Worm (Caenorhabditis elegans) whole organism, young adult: ENCODE measurements around the gene C02H6.3.
A peak's percentile ranks its signal among the peaks of the same experiment; 100 is the strongest.

ENCODE experiments used
- B0261.1 ChIP-seq: sonication (generic microtip); optimal IDR thresholded peaks from 2 replicates; lab custom pipeline; 2016; ENCODE audit warnings: mild to moderate bottlenecking, missing genetic modification characterization, moderate library complexity, missing compliant biosample characterization
- B0336.3 ChIP-seq: fragments of 200-800 bp; sonication (Bioruptor generic); IDR thresholded peaks from 2 replicates; pipeline ENCODE4 v1.3.6; 2022; ENCODE audit warnings: missing genetic modification characterization, missing compliant biosample characterization
- F22D6.2 ChIP-seq: sonication (generic microtip); optimal IDR thresholded peaks from 2 replicates; lab custom pipeline; 2016; ENCODE audit warnings: mild to moderate bottlenecking, missing genetic modification characterization, missing compliant biosample characterization
- F33H1.4 ChIP-seq: fragments of 200-800 bp; sonication (Bioruptor generic); IDR thresholded peaks from 2 replicates; pipeline ENCODE4 v1.3.6; 2022; ENCODE audit warnings: missing genetic modification reagents, missing genetic modification characterization, missing compliant biosample characterization
- F55B11.4 ChIP-seq: sonication (generic microtip); optimal IDR thresholded peaks from 2 replicates; lab custom pipeline; 2016; ENCODE audit warnings: missing compliant biosample characterization, missing genetic modification characterization, borderline replicate concordance; ENCODE audit not compliant: insufficient read depth
- F57C9.4 ChIP-seq: sonication (generic microtip); optimal IDR thresholded peaks from 2 replicates; lab custom pipeline; 2017; ENCODE audit warnings: mild to moderate bottlenecking, missing genetic modification characterization, missing compliant biosample characterization
- T07F8.4 ChIP-seq: sonication (generic microtip); optimal IDR thresholded peaks from 2 replicates; lab custom pipeline; 2016; ENCODE audit warnings: mild to moderate bottlenecking, missing genetic modification characterization, moderate library complexity, missing compliant biosample characterization
- Y53F4B.3 ChIP-seq: fragments of 200-800 bp; sonication (Bioruptor generic); IDR thresholded peaks from 2 replicates; pipeline ENCODE4 v1.3.6; 2022; ENCODE audit warnings: missing genetic modification reagents, missing genetic modification characterization, missing compliant biosample characterization
- Y56A3A.18 ChIP-seq: fragments of 200-800 bp; sonication (Bioruptor generic); IDR thresholded peaks from 2 replicates; pipeline ENCODE4 v1.3.6; 2022; ENCODE audit warnings: missing genetic modification reagents, missing genetic modification characterization, missing compliant biosample characterization
- Y79H2A.3 ChIP-seq: fragments of 200-800 bp; sonication (Bioruptor generic); conservative IDR thresholded peaks from 2 replicates; pipeline ENCODE4 v1.3.6; 2022; ENCODE audit warnings: missing genetic modification reagents, missing genetic modification characterization, missing compliant biosample characterization
- Y95B8A.8 ChIP-seq: fragments of 200-800 bp; sonication (Bioruptor generic); IDR thresholded peaks from 2 replicates; pipeline ENCODE4 v1.3.6; 2022; ENCODE audit warnings: missing genetic modification reagents, missing genetic modification characterization, missing compliant biosample characterization
- ama-1 ChIP-seq, 3 experiments: fragments of 150-350 bp in 1 of 3; sonication (generic microtip) in 2 of 3; optimal IDR thresholded peaks; 2 replicates each; lab custom pipeline; 2014 to 2018; ENCODE audit warnings: missing biosample characterization in 2 of 3, missing genetic modification characterization in 2 of 3, missing genetic modification reagents in 2 of 3
- aptf-2 ChIP-seq: fragments of 200-800 bp; sonication (Bioruptor generic); conservative IDR thresholded peaks from 2 replicates; pipeline ENCODE4 v1.3.6; 2022; ENCODE audit warnings: missing genetic modification reagents, missing genetic modification characterization, missing compliant biosample characterization
- attf-3 ChIP-seq: fragments of 200-800 bp; sonication (Bioruptor generic); conservative IDR thresholded peaks from 2 replicates; pipeline ENCODE4 v1.3.6; 2022; ENCODE audit warnings: missing genetic modification reagents, missing genetic modification characterization, missing compliant biosample characterization
- attf-5 ChIP-seq: fragments of 200-800 bp; sonication (Bioruptor generic); optimal IDR thresholded peaks from 2 replicates; lab custom pipeline; 2018; ENCODE audit warnings: mild to moderate bottlenecking, missing genetic modification characterization, missing compliant biosample characterization
- attf-6 ChIP-seq: fragments of 200-800 bp; sonication (Bioruptor generic); IDR thresholded peaks from 2 replicates; pipeline ENCODE4 v1.3.6; 2022; ENCODE audit warnings: missing genetic modification reagents, missing genetic modification characterization, missing compliant biosample characterization
- bed-2 ChIP-seq: fragments of 200-800 bp; sonication (Bioruptor generic); IDR thresholded peaks from 2 replicates; pipeline ENCODE4 v1.3.6; 2022; ENCODE audit warnings: missing genetic modification reagents, missing genetic modification characterization, missing compliant biosample characterization
- ceh-58 ChIP-seq: fragments of 200-800 bp; sonication (Bioruptor generic); IDR thresholded peaks from 2 replicates; pipeline ENCODE4 v1.3.6; 2022; ENCODE audit warnings: missing genetic modification characterization, missing compliant biosample characterization
- chd-7 ChIP-seq: sonication (generic microtip); optimal IDR thresholded peaks from 2 replicates; lab custom pipeline; 2016; ENCODE audit warnings: mild to moderate bottlenecking, missing genetic modification characterization, moderate library complexity, missing compliant biosample characterization
- dox-1 ChIP-seq: fragments of 200-800 bp; sonication (Bioruptor generic); IDR thresholded peaks from 2 replicates; pipeline ENCODE4 v1.3.6; 2022; ENCODE audit warnings: missing genetic modification reagents, missing genetic modification characterization, missing compliant biosample characterization
- dpff-1 ChIP-seq: sonication (generic microtip); optimal IDR thresholded peaks from 2 replicates; lab custom pipeline; 2017; ENCODE audit warnings: mild to moderate bottlenecking, missing genetic modification characterization, missing compliant biosample characterization
- egl-44 ChIP-seq: fragments of 200-800 bp; sonication (Bioruptor generic); IDR thresholded peaks from 2 replicates; pipeline ENCODE4 v1.3.6; 2022; ENCODE audit warnings: missing genetic modification reagents, missing genetic modification characterization, missing compliant biosample characterization
- egrh-3 ChIP-seq: fragments of 200-800 bp; sonication (Bioruptor generic); IDR thresholded peaks from 2 replicates; pipeline ENCODE4 v1.3.6; 2022; ENCODE audit warnings: missing genetic modification reagents, missing genetic modification characterization, missing compliant biosample characterization
- ets-4 ChIP-seq: fragments of 200-800 bp; sonication (Bioruptor generic); optimal IDR thresholded peaks from 2 replicates; lab custom pipeline; 2018; ENCODE audit warnings: mild to moderate bottlenecking, missing genetic modification characterization, missing compliant biosample characterization
- fkh-3 ChIP-seq: sonication (generic microtip); optimal IDR thresholded peaks from 2 replicates; lab custom pipeline; 2016; ENCODE audit warnings: mild to moderate bottlenecking, missing genetic modification characterization, missing compliant biosample characterization
- hlh-12 ChIP-seq: sonication (generic microtip); optimal IDR thresholded peaks from 2 replicates; lab custom pipeline; 2016; ENCODE audit warnings: missing genetic modification characterization, missing compliant biosample characterization
- hmg-20 ChIP-seq: fragments of 200-800 bp; sonication (Bioruptor generic); IDR thresholded peaks from 2 replicates; pipeline ENCODE4 v1.3.6; 2022; ENCODE audit warnings: missing genetic modification reagents, missing genetic modification characterization, missing compliant biosample characterization
- hrde-1 ChIP-seq: sonication (generic microtip); optimal IDR thresholded peaks from 2 replicates; lab custom pipeline; 2016; ENCODE audit warnings: missing genetic modification characterization, mild to moderate bottlenecking, missing compliant biosample characterization, moderate library complexity, missing genotype, missing genetic modification reagents, borderline replicate concordance
- hsf-1 ChIP-seq: fragments of 200-800 bp; sonication (Bioruptor generic); IDR thresholded peaks from 2 replicates; pipeline ENCODE4 v1.3.6; 2022; ENCODE audit warnings: missing genetic modification reagents, missing genetic modification characterization, missing compliant biosample characterization
- lag-1 ChIP-seq: fragments of 200-800 bp; sonication (Bioruptor generic); IDR thresholded peaks from 2 replicates; pipeline ENCODE4 v1.3.6; 2022; ENCODE audit warnings: missing genetic modification reagents, missing genetic modification characterization, missing compliant biosample characterization
- let-526 ChIP-seq: fragments of 200-800 bp; sonication (Bioruptor generic); IDR thresholded peaks from 2 replicates; pipeline ENCODE4 v1.3.6; 2022; ENCODE audit warnings: missing genetic modification reagents, missing genetic modification characterization, missing compliant biosample characterization
- let-607 ChIP-seq, 2 experiments: fragments of 200-800 bp in 1 of 2; sonication (Bioruptor generic) in 1 of 2; sonication (generic microtip) in 1 of 2; optimal IDR thresholded peaks; 2 replicates each; lab custom pipeline; 2016 to 2018; ENCODE audit warnings: mild to moderate bottlenecking in 2 of 2, missing compliant biosample characterization in 2 of 2, missing genetic modification characterization in 2 of 2, moderate library complexity in 2 of 2, missing genotype in 1 of 2
- lin-54 ChIP-seq: fragments of 200-800 bp; sonication (Bioruptor generic); optimal IDR thresholded peaks from 2 replicates; lab custom pipeline; 2018; ENCODE audit warnings: mild to moderate bottlenecking, missing genetic modification characterization, missing compliant biosample characterization
- lir-1 ChIP-seq: fragments of 200-800 bp; sonication (Bioruptor generic); conservative IDR thresholded peaks from 2 replicates; pipeline ENCODE4 v1.3.6; 2022; ENCODE audit warnings: missing genetic modification reagents, missing genetic modification characterization, missing compliant biosample characterization
- madf-10 ChIP-seq: sonication (generic microtip); optimal IDR thresholded peaks from 2 replicates; lab custom pipeline; 2016; ENCODE audit warnings: mild to moderate bottlenecking, missing genetic modification characterization, missing compliant biosample characterization
- mel-28 ChIP-seq: sonication (generic microtip); optimal IDR thresholded peaks from 2 replicates; lab custom pipeline; 2016; ENCODE audit warnings: borderline replicate concordance, mild to moderate bottlenecking, missing genetic modification characterization, missing compliant biosample characterization
- nfyb-1 ChIP-seq: fragments of 200-800 bp; sonication (Bioruptor generic); IDR thresholded peaks from 2 replicates; pipeline ENCODE4 v1.3.6; 2022; ENCODE audit warnings: missing genetic modification reagents, missing genetic modification characterization, missing compliant biosample characterization
- nhr-120 ChIP-seq: fragments of 200-800 bp; sonication (Bioruptor generic); IDR thresholded peaks from 2 replicates; pipeline ENCODE4 v1.3.6; 2022; ENCODE audit warnings: missing genetic modification characterization, missing compliant biosample characterization
- nhr-27 ChIP-seq: fragments of 200-800 bp; sonication (Bioruptor generic); optimal IDR thresholded peaks from 2 replicates; lab custom pipeline; 2018; ENCODE audit warnings: mild to moderate bottlenecking, missing genetic modification characterization, moderate library complexity, missing compliant biosample characterization
- nhr-80 ChIP-seq: sonication (generic microtip); optimal IDR thresholded peaks from 2 replicates; lab custom pipeline; 2016; ENCODE audit warnings: missing genetic modification characterization, missing compliant biosample characterization
- nhr-90 ChIP-seq: sonication (generic microtip); optimal IDR thresholded peaks from 2 replicates; lab custom pipeline; 2016; ENCODE audit warnings: missing genotype, mild to moderate bottlenecking, missing genetic modification characterization, missing compliant biosample characterization
- sdz-38 ChIP-seq: sonication (generic microtip); optimal IDR thresholded peaks from 2 replicates; lab custom pipeline; 2016; ENCODE audit warnings: missing genotype, missing genetic modification characterization, missing compliant biosample characterization
- somi-1 ChIP-seq: fragments of 200-800 bp; sonication (Bioruptor generic); optimal IDR thresholded peaks from 2 replicates; lab custom pipeline; 2018; ENCODE audit warnings: mild to moderate bottlenecking, missing genetic modification characterization, missing compliant biosample characterization
- unc-130 ChIP-seq: sonication (generic microtip); optimal IDR thresholded peaks from 2 replicates; lab custom pipeline; 2016; ENCODE audit warnings: missing genetic modification reagents, missing genetic modification characterization, missing compliant biosample characterization
- unc-62 ChIP-seq: fragments of 150-350 bp; optimal IDR thresholded peaks from 2 replicates; lab custom pipeline; 2014; ENCODE audit warnings: missing biosample characterization, missing genetic modification reagents, missing genetic modification characterization
- zfh-2 ChIP-seq: fragments of 200-800 bp; sonication (Bioruptor generic); conservative IDR thresholded peaks from 2 replicates; pipeline ENCODE4 v1.3.6; 2022; ENCODE audit warnings: missing genetic modification reagents, missing genetic modification characterization, missing compliant biosample characterization
- ztf-18 ChIP-seq: sonication (generic microtip); optimal IDR thresholded peaks from 2 replicates; lab custom pipeline; 2016; ENCODE audit warnings: missing genotype, mild to moderate bottlenecking, missing genetic modification characterization, missing compliant biosample characterization
- ztf-26 ChIP-seq: sonication (generic microtip); optimal IDR thresholded peaks from 2 replicates; lab custom pipeline; 2017; ENCODE audit warnings: missing genetic modification characterization, missing compliant biosample characterization
- ztf-6 ChIP-seq: fragments of 200-800 bp; sonication (Bioruptor generic); IDR thresholded peaks from 2 replicates; pipeline ENCODE4 v1.3.6; 2022; ENCODE audit warnings: missing genetic modification reagents, missing genetic modification characterization, missing compliant biosample characterization

C02H6.3 gene

DNA sequence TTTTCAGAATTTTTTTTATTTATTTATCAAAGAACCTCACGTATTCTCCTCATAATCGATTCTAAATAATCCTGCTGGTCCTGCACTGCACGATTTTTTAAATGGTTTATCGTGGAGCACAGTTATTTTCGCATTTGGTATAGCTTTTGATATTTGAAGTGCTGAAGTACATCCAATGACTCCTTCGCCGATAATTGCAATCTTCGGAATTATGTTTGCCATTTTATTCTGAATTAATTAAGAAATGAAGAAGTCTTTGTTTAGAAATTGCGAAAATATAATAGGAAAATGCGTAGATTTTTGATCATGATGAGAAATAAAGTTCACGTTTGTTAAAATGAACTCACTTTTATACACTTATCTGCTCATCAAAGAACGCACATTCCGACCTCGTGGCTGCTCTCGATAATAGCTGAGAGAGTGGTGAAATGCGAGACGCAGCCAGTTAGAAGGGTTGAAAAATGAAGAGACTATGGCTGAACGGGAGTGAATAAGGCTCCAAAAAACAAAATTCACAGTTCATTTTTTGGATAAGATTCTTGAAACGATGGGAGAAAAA, 47.2 kb upstream of the C02H6.3 start (continued):
- TF ChIP-seq lir-1 (GFP tag; lab: Robert Waterston, UW) (no peak), attf-6 (GFP tag; lab: Robert Waterston, UW) (no peak), fkh-3 (tag; lab: Kevin White, UChicago) (no peak), ztf-6 (GFP tag; lab: Robert Waterston, UW) (no peak), attf-5 (GFP tag; lab: Kevin White, UChicago) (peak; percentile 32), B0336.3 (GFP tag; lab: Robert Waterston, UW) (no peak), hrde-1 (no peak), ceh-58 (GFP tag; lab: Robert Waterston, UW) (no peak), nhr-90 (tag; lab: Kevin White, UChicago) (no peak), lin-54 (GFP tag; lab: Kevin White, UChicago) (peak; percentile 9), F22D6.2 (tag; lab: Kevin White, UChicago) (no peak), nhr-80 (peak; percentile 45), dox-1 (GFP tag; lab: Robert Waterston, UW) (no peak), somi-1 (GFP tag; lab: Kevin White, UChicago) (peak; percentile 50), T07F8.4 (no peak), dpff-1 (tag; lab: Kevin White, UChicago) (no peak), F57C9.4 (tag; lab: Kevin White, UChicago) (no peak), F33H1.4 (GFP tag; lab: Robert Waterston, UW) (no peak), attf-3 (GFP tag; lab: Robert Waterston, UW) (no peak), unc-62 (GFP tag; lab: Kevin White, UChicago) (no peak), egrh-3 (GFP tag; lab: Robert Waterston, UW) (no peak), mel-28 (no peak), bed-2 (no peak), hlh-12 (tag; lab: Kevin White, UChicago) (no peak), egl-44 (no peak), let-607 (tag; optimal IDR thresholded peaks at IDR 0.05; lab: Kevin White, UChicago) (no peak), Y95B8A.8 (GFP tag; lab: Robert Waterston, UW) (no peak), ztf-18 (tag; lab: Kevin White, UChicago) (no peak), ama-1 (optimal IDR thresholded peaks at IDR 0.05; lab: Kevin White, UChicago) (peak; percentile 67), ama-1 (GFP tag; optimal IDR thresholded peaks at IDR 0.05; lab: Kevin White, UChicago) (no peak), B0261.1 (no peak), hmg-20 (GFP tag; lab: Robert Waterston, UW) (no peak), nfyb-1 (GFP tag; lab: Robert Waterston, UW) (peak; percentile 55), Y56A3A.18 (GFP tag; lab: Robert Waterston, UW) (0 out of 2 replicates have a peak, but pooled peaks have one; percentile 29), lag-1 (GFP tag; lab: Robert Waterston, UW) (no peak), ets-4 (no peak), let-526 (GFP tag; lab: Robert Waterston, UW) (no peak), Y53F4B.3 (no peak), F55B11.4 (tag; lab: Kevin White, UChicago) (no peak)

DNA sequence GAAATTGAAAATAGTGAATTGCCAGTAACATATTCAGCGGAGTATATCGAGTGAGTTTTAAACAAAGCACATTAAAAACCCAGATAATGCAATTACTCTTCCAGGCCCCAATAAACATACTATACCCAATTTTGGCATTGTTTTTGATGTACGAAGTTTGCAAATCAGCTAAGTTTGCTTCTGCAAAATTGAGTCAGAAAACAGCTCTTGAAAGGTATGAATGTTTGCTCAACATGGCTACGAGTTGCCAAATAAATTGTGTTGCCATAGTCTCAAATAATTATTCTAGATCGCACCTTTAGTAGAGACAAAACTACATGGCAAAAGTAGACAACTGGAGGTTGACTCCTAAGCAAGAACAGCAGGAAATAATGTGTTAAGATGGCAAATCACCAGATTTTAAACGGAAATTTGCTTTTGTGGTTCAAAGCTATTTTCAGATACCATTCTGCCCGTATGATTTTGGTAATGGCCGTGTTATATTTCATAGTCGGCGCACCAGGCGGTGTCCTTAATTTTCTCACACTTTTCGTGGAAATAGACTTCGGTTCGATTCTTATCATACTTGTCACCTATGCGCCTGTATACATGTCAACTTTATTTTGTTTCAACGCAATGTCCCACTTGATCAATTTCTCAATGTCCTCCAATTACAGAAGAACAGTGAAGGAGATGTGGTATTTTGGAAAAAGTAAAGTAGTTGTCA, 44.9 kb upstream of the C02H6.3 start:
- TF ChIP-seq zfh-2 (GFP tag; lab: Robert Waterston, UW) (no peak), madf-10 (tag; lab: Kevin White, UChicago) (peak; percentile 82), aptf-2 (GFP tag; lab: Robert Waterston, UW) (no peak), Y79H2A.3 (GFP tag; lab: Robert Waterston, UW) (no peak), unc-130 (GFP tag; lab: Kevin White, UChicago) (no peak), hsf-1 (no peak), nhr-120 (no peak), attf-6 (GFP tag; lab: Robert Waterston, UW) (no peak), somi-1 (GFP tag; lab: Kevin White, UChicago) (no peak), ztf-26 (tag; lab: Kevin White, UChicago) (peak; percentile 40), sdz-38 (tag; lab: Kevin White, UChicago) (no peak), nhr-27 (tag; lab: Kevin White, UChicago) (peak; percentile 33), chd-7 (tag; lab: Kevin White, UChicago) (peak; percentile 82)
